Fruit fly (Drosophila melanogaster) whole organism, embryonic: ENCODE measurements around the gene Or30a.

Experiments used
- Awh ChIP-seq: fragments of 200-800 bp; sonication (Bioruptor generic); IDR thresholded peaks from 2 replicates; pipeline ENCODE4, ENCODE4 v1.3.6; 2022; ENCODE audit warnings: missing biosample characterization, missing genetic modification characterization
- CG13775 ChIP-seq: fragments of 200-800 bp; sonication (Bioruptor generic); optimal IDR thresholded peaks from 3 replicates; lab custom pipeline; 2017; ENCODE audit warnings: missing biosample characterization, mild to moderate bottlenecking, missing genetic modification characterization
- CG14014 ChIP-seq: fragments of 200-800 bp; sonication (Bioruptor generic); IDR thresholded peaks from 2 replicates; pipeline ENCODE4 v1.3.6; 2022; ENCODE audit warnings: missing biosample characterization, missing genetic modification characterization
- CG1529 ChIP-seq: fragments of 200-800 bp; sonication (Bioruptor generic); optimal IDR thresholded peaks from 3 replicates; lab custom pipeline; 2018; ENCODE audit warnings: missing biosample characterization, missing genetic modification characterization
- CG16863 ChIP-seq: fragments of 200-800 bp; sonication (Bioruptor generic); optimal IDR thresholded peaks from 3 replicates; lab custom pipeline; 2016; ENCODE audit warnings: missing biosample characterization, missing genetic modification characterization
- CG1792 ChIP-seq: fragments of 200-800 bp; sonication (Bioruptor generic); optimal IDR thresholded peaks from 2 replicates; lab custom pipeline; 2016; ENCODE audit warnings: missing biosample characterization, missing genetic modification characterization
- CG2199 ChIP-seq: fragments of 200-800 bp; sonication (Bioruptor generic); IDR thresholded peaks from 3 replicates; pipeline ENCODE4 v1.3.6; 2022; ENCODE audit warnings: missing biosample characterization, missing genetic modification characterization
- CG30431 ChIP-seq: fragments of 200-800 bp; sonication (Bioruptor generic); optimal IDR thresholded peaks from 2 replicates; lab custom pipeline; 2017; ENCODE audit warnings: missing biosample characterization, missing genetic modification characterization
- CG34422 ChIP-seq: fragments of 200-800 bp; sonication (Bioruptor generic); IDR thresholded peaks from 3 replicates; pipeline ENCODE4 v1.3.6; 2022; ENCODE audit warnings: missing biosample characterization, missing genetic modification characterization
- CG4360 ChIP-seq: fragments of 200-800 bp; sonication (Bioruptor generic); IDR thresholded peaks from 2 replicates; pipeline ENCODE4 v1.3.6; 2022; ENCODE audit warnings: missing biosample characterization, missing genetic modification characterization
- CG4424 ChIP-seq: fragments of 200-800 bp; sonication (Bioruptor generic); optimal IDR thresholded peaks from 3 replicates; lab custom pipeline; 2016; ENCODE audit warnings: missing biosample characterization, missing genetic modification characterization
- CG6175 ChIP-seq: fragments of 200-800 bp; sonication (Bioruptor generic); IDR thresholded peaks from 3 replicates; pipeline ENCODE4 v1.3.6; 2022; ENCODE audit warnings: missing biosample characterization, missing genetic modification characterization
- CG9932 ChIP-seq: fragments of 200-800 bp; sonication (Bioruptor generic); IDR thresholded peaks from 2 replicates; pipeline ENCODE4 v1.3.6; 2022; ENCODE audit warnings: missing biosample characterization, missing genetic modification characterization
- Dip2 ChIP-seq: fragments of 200-800 bp; sonication (Bioruptor generic); IDR thresholded peaks from 2 replicates; pipeline ENCODE4 v1.3.6; 2022; ENCODE audit warnings: missing biosample characterization, missing genetic modification characterization
- Doc3 ChIP-seq: fragments of 200-800 bp; sonication (Bioruptor generic); IDR thresholded peaks from 3 replicates; pipeline ENCODE4 v1.3.6; 2022; ENCODE audit warnings: missing biosample characterization, missing genetic modification characterization; ENCODE audit not compliant: partially characterized antibody
- ERR ChIP-seq: fragments of 200-800 bp; sonication (Bioruptor generic); optimal IDR thresholded peaks from 2 replicates; lab custom pipeline; 2016; ENCODE audit warnings: missing biosample characterization, missing genetic modification characterization
- Fer2 ChIP-seq: fragments of 200-800 bp; sonication (Bioruptor generic); optimal IDR thresholded peaks from 2 replicates; lab custom pipeline; 2018; ENCODE audit warnings: missing biosample characterization, mild to moderate bottlenecking, missing genetic modification characterization, moderate library complexity
- HHEX ChIP-seq: fragments of 200-800 bp; sonication (Bioruptor generic); optimal IDR thresholded peaks from 3 replicates; lab custom pipeline; 2017; ENCODE audit warnings: missing biosample characterization, mild to moderate bottlenecking, missing genetic modification characterization, missing genetic modification reagents
- HLH3B ChIP-seq: fragments of 200-800 bp; sonication (Bioruptor generic); IDR thresholded peaks from 2 replicates; pipeline ENCODE4 v1.3.6; 2022; ENCODE audit warnings: missing biosample characterization, missing genetic modification characterization
- Meics ChIP-seq: fragments of 200-800 bp; sonication (Bioruptor generic); optimal IDR thresholded peaks from 2 replicates; lab custom pipeline; 2017; ENCODE audit warnings: missing biosample characterization, mild to moderate bottlenecking, missing genetic modification characterization
- abd-A ChIP-seq: fragments of 200-800 bp; sonication (Bioruptor generic); optimal IDR thresholded peaks from 3 replicates; lab custom pipeline; 2019; ENCODE audit warnings: missing biosample characterization, mild to moderate bottlenecking, missing genetic modification characterization, moderate library complexity
- bbx ChIP-seq: fragments of 200-800 bp; sonication (Bioruptor generic); IDR thresholded peaks from 2 replicates; pipeline ENCODE4 v1.3.6; 2022; ENCODE audit warnings: missing biosample characterization, missing genetic modification characterization; ENCODE audit not compliant: partially characterized antibody
- chinmo ChIP-seq: fragments of 200-800 bp; sonication (Bioruptor generic); IDR thresholded peaks from 4 replicates; pipeline ENCODE4 v1.3.6; 2022; ENCODE audit warnings: missing biosample characterization, missing genetic modification characterization; ENCODE audit not compliant: partially characterized antibody
- chn ChIP-seq: fragments of 200-800 bp; sonication (Bioruptor generic); optimal IDR thresholded peaks from 2 replicates; lab custom pipeline; 2016; ENCODE audit warnings: missing biosample characterization, missing genetic modification characterization
- gcm2 ChIP-seq: fragments of 200-800 bp; sonication (Bioruptor generic); optimal IDR thresholded peaks from 2 replicates; lab custom pipeline; 2016; ENCODE audit warnings: missing biosample characterization, missing genetic modification characterization
- gsb-n ChIP-seq: fragments of 200-800 bp; sonication (Bioruptor generic); optimal IDR thresholded peaks from 3 replicates; lab custom pipeline; 2018; ENCODE audit warnings: missing biosample characterization, mild to moderate bottlenecking, missing genetic modification characterization
- ham ChIP-seq: fragments of 200-800 bp; sonication (Bioruptor generic); IDR thresholded peaks from 2 replicates; pipeline ENCODE4 v1.3.6; 2022; ENCODE audit warnings: missing biosample characterization, missing genetic modification characterization
- hb ChIP-seq: fragments of 200-800 bp; sonication (Bioruptor generic); IDR thresholded peaks from 3 replicates; pipeline ENCODE4 v1.3.6; 2022; ENCODE audit warnings: missing biosample characterization, missing genetic modification characterization; ENCODE audit not compliant: partially characterized antibody
- ken ChIP-seq: fragments of 200-800 bp; sonication (Bioruptor generic); IDR thresholded peaks from 3 replicates; pipeline ENCODE4 v1.3.6; 2022; ENCODE audit warnings: missing biosample characterization, missing genetic modification characterization
- kni ChIP-seq: fragments of 200-800 bp; sonication (Bioruptor generic); optimal IDR thresholded peaks from 3 replicates; lab custom pipeline; 2017; ENCODE audit warnings: mild to moderate bottlenecking, missing biosample characterization, missing genetic modification reagents, missing genetic modification characterization
- nom ChIP-seq: fragments of 200-800 bp; sonication (Bioruptor generic); optimal IDR thresholded peaks from 2 replicates; lab custom pipeline; 2017; ENCODE audit warnings: missing biosample characterization, missing genetic modification characterization, mild to moderate bottlenecking, moderate library complexity, missing genetic modification reagents
- pfk ChIP-seq: fragments of 200-800 bp; sonication (Bioruptor generic); optimal IDR thresholded peaks from 2 replicates; lab custom pipeline; 2018; ENCODE audit warnings: missing biosample characterization, mild to moderate bottlenecking, missing genetic modification characterization, moderate library complexity
- prd ChIP-seq, 3 experiments: fragments of >200 bp in 2 of 3; fragments of 200-800 bp in 1 of 3; sonication (Bioruptor generic) in 1 of 3; optimal IDR thresholded peaks in 2 of 3; IDR thresholded peaks in 1 of 3; 2 replicates in 2 of 3; 3 replicates in 1 of 3; pipeline versions ENCODE4 v1.3.6 to Lab custom; 2017 to 2022; ENCODE audit warnings: missing biosample characterization in 1 of 3, missing genetic modification characterization in 1 of 3
- pros ChIP-seq: fragments of 200-800 bp; sonication (Bioruptor generic); optimal IDR thresholded peaks from 3 replicates; lab custom pipeline; 2019; ENCODE audit warnings: missing biosample characterization, mild to moderate bottlenecking, missing genetic modification characterization, moderate library complexity
- ranshi ChIP-seq: fragments of 200-800 bp; sonication (Bioruptor generic); IDR thresholded peaks from 2 replicates; pipeline ENCODE4 v1.3.6; 2022; ENCODE audit warnings: missing biosample characterization, missing genetic modification characterization
- run ChIP-seq: fragments of 200-800 bp; sonication (Bioruptor generic); optimal IDR thresholded peaks from 3 replicates; lab custom pipeline; 2018; ENCODE audit warnings: missing biosample characterization, mild to moderate bottlenecking, missing genetic modification characterization
- sens ChIP-seq: fragments of 200-800 bp; sonication (Bioruptor generic); peaks from one replicate; lab custom pipeline; 2016; ENCODE audit warnings: missing biosample characterization, missing genetic modification characterization
- sim ChIP-seq: fragments of 200-800 bp; sonication (Bioruptor generic); IDR thresholded peaks from 2 replicates; pipeline ENCODE4 v1.3.6; 2022; ENCODE audit warnings: missing biosample characterization, missing genetic modification characterization
- sna ChIP-seq: fragments of 200-800 bp; sonication (Bioruptor generic); IDR thresholded peaks from 2 replicates; pipeline ENCODE4 v1.3.6; 2022; ENCODE audit warnings: missing biosample characterization, missing genetic modification characterization; ENCODE audit not compliant: partially characterized antibody
- so ChIP-seq: fragments of 200-800 bp; sonication (Bioruptor generic); IDR thresholded peaks from 3 replicates; pipeline ENCODE4 v1.3.6; 2022; ENCODE audit warnings: missing biosample characterization, missing genetic modification characterization
- sqz ChIP-seq: fragments of 200-800 bp; sonication (Bioruptor generic); optimal IDR thresholded peaks from 3 replicates; lab custom pipeline; 2018; ENCODE audit warnings: missing biosample characterization, mild to moderate bottlenecking, missing genetic modification characterization
- sr ChIP-seq: fragments of 200-800 bp; sonication (Bioruptor generic); IDR thresholded peaks from 3 replicates; pipeline ENCODE4 v1.3.6; 2022; ENCODE audit warnings: missing biosample characterization, missing genetic modification characterization
- tll ChIP-seq, 2 experiments: fragments of 200-800 bp in 1 of 2; fragments of >200 bp in 1 of 2; sonication (Bioruptor generic) in 1 of 2; optimal IDR thresholded peaks; 2 replicates each; lab custom pipeline; 2017 to 2019; ENCODE audit warnings: missing biosample characterization in 2 of 2, missing genetic modification characterization in 2 of 2, mild to moderate bottlenecking in 1 of 2, moderate library complexity in 1 of 2
- tx ChIP-seq: fragments of 200-800 bp; sonication (Bioruptor generic); optimal IDR thresholded peaks from 2 replicates; lab custom pipeline; 2016; ENCODE audit warnings: missing biosample characterization, missing genetic modification characterization
- vvl ChIP-seq: fragments of 200-800 bp; sonication (Bioruptor generic); IDR thresholded peaks from 2 replicates; pipeline ENCODE4 v1.3.6; 2022; ENCODE audit warnings: missing biosample characterization, missing genetic modification characterization
- zfh1 ChIP-seq: fragments of 200-800 bp; sonication (Bioruptor generic); IDR thresholded peaks from 3 replicates; pipeline ENCODE4 v1.3.6; 2022; ENCODE audit warnings: missing biosample characterization, missing genetic modification characterization

Gene Or30a

DNA sequence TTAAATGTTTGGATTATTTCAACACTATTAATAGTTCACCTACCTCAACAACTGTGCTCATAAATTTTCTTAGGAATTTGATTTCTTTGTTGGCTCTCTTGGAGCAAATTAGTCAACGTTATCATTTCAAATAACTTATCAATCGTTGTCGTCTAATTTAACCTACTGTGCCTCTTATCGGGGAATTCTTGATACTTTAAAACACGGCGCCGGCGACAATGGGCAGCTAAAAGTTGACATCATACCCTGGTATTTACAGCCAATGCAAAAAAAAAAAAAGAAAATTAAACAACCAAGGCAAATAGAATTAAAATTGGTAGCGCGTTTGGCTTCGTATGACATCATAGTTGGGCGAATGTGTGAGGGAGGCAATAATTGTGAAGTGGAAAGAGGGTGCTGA, 22.6 kb downstream of the Or30a start (continued):
- no peak for TF ChIP-seq CG1792 (GFP tag; lab: Kevin White, UChicago)

DNA sequence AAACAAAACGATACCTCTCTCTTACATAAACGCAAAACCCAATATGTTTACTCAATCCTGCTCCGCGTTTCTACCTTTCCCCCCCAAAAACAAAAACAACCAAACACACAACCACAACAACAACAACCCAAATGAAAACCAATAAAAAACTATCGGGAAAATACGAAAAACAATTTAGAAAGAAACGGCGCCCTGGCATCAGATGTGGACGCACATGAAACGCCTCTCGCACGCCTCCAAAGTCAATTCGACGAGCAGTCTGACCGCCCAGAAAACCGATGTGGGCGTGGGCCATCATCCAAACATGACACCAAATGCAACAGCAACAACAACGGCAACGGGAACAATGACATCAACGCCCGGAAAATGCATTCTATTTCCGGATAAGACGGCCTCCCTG, 23.3 kb downstream of the Or30a start:
- no peak for TF ChIP-seq CG16863 (GFP tag; lab: Kevin White, UChicago)
- no peak for TF ChIP-seq sim (GFP tag; lab: Robert Waterston, UW)
- TF ChIP-seq HHEX (GFP tag; lab: Kevin White, UChicago) = no peak
- no peak for TF ChIP-seq sens (GFP tag; lab: Kevin White, UChicago)
- peak; percentile 70 for TF ChIP-seq CG4360
- TF ChIP-seq chn = no peak
- TF ChIP-seq CG14014 (GFP tag; lab: Robert Waterston, UW) = peak; percentile 8; the same call in 1 of the 2 replicates
- TF ChIP-seq so = peak; percentile 25; the same call in 1 of the 3 replicates
- no peak for TF ChIP-seq zfh1 (GFP tag; lab: Robert Waterston, UW)
- no peak for TF ChIP-seq ken (GFP tag; lab: Robert Waterston, UW)
- peak; percentile 26; the same call in 1 of the 3 replicates for TF ChIP-seq sr (GFP tag; lab: Robert Waterston, UW)
- no peak for TF ChIP-seq ham (GFP tag; lab: Robert Waterston, UW)
- no peak for TF ChIP-seq bbx (GFP tag; lab: Robert Waterston, UW)
- no peak for TF ChIP-seq Fer2 (tag; lab: Kevin White, UChicago)
- TF ChIP-seq CG4424 (GFP tag; lab: Kevin White, UChicago) = no peak
- TF ChIP-seq ERR (GFP tag; lab: Kevin White, UChicago) = no peak
- no peak for TF ChIP-seq gcm2 (GFP tag; lab: Kevin White, UChicago)
- no peak for TF ChIP-seq Doc3 (GFP tag; lab: Robert Waterston, UW)
- TF ChIP-seq tx (GFP tag; lab: Kevin White, UChicago) = no peak
- TF ChIP-seq nom (GFP tag; lab: Kevin White, UChicago) = no peak
- peak; percentile 62; the same call in 1 of the 3 replicates for TF ChIP-seq CG2199 (GFP tag; lab: Robert Waterston, UW)
- TF ChIP-seq HLH3B (GFP tag; lab: Robert Waterston, UW) = no peak
- no peak for TF ChIP-seq tll (GFP tag; optimal IDR thresholded peaks at IDR 0.05; lab: Kevin White, UChicago)
- TF ChIP-seq ranshi (GFP tag; lab: Robert Waterston, UW) = no peak
- TF ChIP-seq pfk (GFP tag; lab: Kevin White, UChicago) = no peak

DNA sequence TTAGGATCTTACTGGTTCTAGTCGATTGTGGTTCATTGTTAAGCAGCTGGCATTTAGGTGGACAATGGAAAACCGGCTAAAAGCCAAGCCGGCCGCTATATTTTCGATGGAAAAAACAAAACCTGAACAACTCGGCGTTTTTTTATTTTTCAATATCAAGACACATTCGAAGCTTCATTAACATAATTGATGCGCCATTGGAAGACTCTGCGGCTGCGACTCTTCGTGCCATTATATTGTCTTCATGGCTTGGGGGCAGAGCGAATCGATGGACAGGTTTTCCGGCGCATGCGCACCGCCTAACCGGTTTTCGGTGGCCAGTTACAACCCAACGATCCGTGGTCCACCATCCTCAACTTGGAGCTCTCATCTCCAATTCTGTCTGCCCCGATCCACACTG, 25.1 kb downstream of the Or30a start:
- TF ChIP-seq tll (GFP tag; optimal IDR thresholded peaks at IDR 0.05; lab: Kevin White, UChicago) = no peak
- peak; percentile 97; the same call in 3 of the 4 replicates for TF ChIP-seq chinmo (GFP tag; lab: Robert Waterston, UW)
- peak; percentile 10 for TF ChIP-seq run (tag; lab: Kevin White, UChicago)
- TF ChIP-seq Meics (GFP tag; lab: Kevin White, UChicago) = no peak
- peak; percentile 84 for TF ChIP-seq vvl (GFP tag; lab: Robert Waterston, UW)
- peak; percentile 88 for TF ChIP-seq abd-A (tag; lab: Kevin White, UChicago)
- peak; percentile 64 for TF ChIP-seq kni (GFP tag; lab: Kevin White, UChicago)
- TF ChIP-seq hb (GFP tag; lab: Robert Waterston, UW) = no peak
- TF ChIP-seq Awh (GFP tag; lab: Robert Waterston, UW) = peak; percentile 75
- 0 out of 2 replicates have a peak, but pooled peaks have one; percentile 38 for TF ChIP-seq sna (GFP tag; lab: Robert Waterston, UW)
- TF ChIP-seq CG1529 = peak; percentile 45
- TF ChIP-seq CG13775 (GFP tag; lab: Kevin White, UChicago) = no peak
- TF ChIP-seq CG30431 (GFP tag; lab: Kevin White, UChicago) = no peak
- TF ChIP-seq sqz = peak; percentile 70
- TF ChIP-seq CG9932 = 0 out of 2 replicates have a peak, but pooled peaks have one; percentile 4
- peak; percentile 45 for TF ChIP-seq nom (GFP tag; lab: Kevin White, UChicago)
- TF ChIP-seq pros = peak; percentile 67
- TF ChIP-seq prd (optimal IDR thresholded peaks at IDR 0.05; lab: Kevin White, UChicago) = no peak
- TF ChIP-seq prd (GFP tag; IDR thresholded peaks at IDR 0.05; lab: Robert Waterston, UW) = no peak
- TF ChIP-seq gsb-n = peak; percentile 71
- TF ChIP-seq Dip2 (GFP tag; lab: Robert Waterston, UW) = no peak
- 0 out of 3 replicates have a peak, but pooled peaks have one; percentile 42 for TF ChIP-seq CG6175 (GFP tag; lab: Robert Waterston, UW)
- 0 out of 3 replicates have a peak, but pooled peaks have one; percentile 31 for TF ChIP-seq CG34422 (GFP tag; lab: Robert Waterston, UW)
